Fruit fly (Drosophila melanogaster) whole organism, embryonic: Measurements from ENCODE around the gene CG3184.

ENCODE experiments used
- Ada2b ChIP-seq: fragments of 200-800 bp; sonication (Bioruptor generic); IDR thresholded peaks from 2 replicates; pipeline ENCODE4 v1.3.6; 2022; ENCODE audit warnings: missing biosample characterization, missing genetic modification characterization
- Bdp1 ChIP-seq: fragments of 200-800 bp; sonication (Bioruptor generic); optimal IDR thresholded peaks from 3 replicates; lab custom pipeline; 2016; ENCODE audit warnings: missing biosample characterization, missing genetic modification characterization
- CG10267 ChIP-seq: fragments of 200-800 bp; sonication (Bioruptor generic); optimal IDR thresholded peaks from 2 replicates; lab custom pipeline; 2018; ENCODE audit warnings: missing biosample characterization, mild to moderate bottlenecking, missing genetic modification characterization, moderate library complexity
- CG10543 ChIP-seq: fragments of 200-800 bp; sonication (Bioruptor generic); optimal IDR thresholded peaks from 3 replicates; lab custom pipeline; 2017; ENCODE audit warnings: missing biosample characterization, mild to moderate bottlenecking, missing genetic modification characterization, moderate library complexity
- CG10565 ChIP-seq: fragments of 200-800 bp; sonication (Bioruptor generic); optimal IDR thresholded peaks from 3 replicates; lab custom pipeline; 2016; ENCODE audit warnings: missing biosample characterization, mild to moderate bottlenecking, missing genetic modification characterization
- CG10654 ChIP-seq: fragments of 200-800 bp; sonication (Bioruptor generic); optimal IDR thresholded peaks from 2 replicates; lab custom pipeline; 2016; ENCODE audit warnings: missing biosample characterization, missing genetic modification characterization
- CG10959 ChIP-seq: fragments of 200-800 bp; sonication (Bioruptor generic); IDR thresholded peaks from 2 replicates; pipeline ENCODE4 v1.3.6; 2022; ENCODE audit warnings: missing biosample characterization, missing genetic modification characterization
- CG11085 ChIP-seq: fragments of 200-800 bp; sonication (Bioruptor generic); IDR thresholded peaks from 2 replicates; pipeline ENCODE4 v1.3.6; 2022; ENCODE audit warnings: missing biosample characterization, missing genetic modification characterization
- CG11247 ChIP-seq: fragments of 200-800 bp; sonication (Bioruptor generic); IDR thresholded peaks from 2 replicates; pipeline ENCODE4 v1.3.6; 2022; ENCODE audit warnings: missing biosample characterization, missing genetic modification characterization
- CG12155 ChIP-seq: fragments of 200-800 bp; sonication (Bioruptor generic); optimal IDR thresholded peaks from 3 replicates; lab custom pipeline; 2016; ENCODE audit warnings: missing biosample characterization, missing genetic modification characterization
- CG12659 ChIP-seq: fragments of 200-800 bp; sonication (Bioruptor generic); optimal IDR thresholded peaks from 3 replicates; lab custom pipeline; 2017; ENCODE audit warnings: mild to moderate bottlenecking, missing biosample characterization, missing genetic modification reagents, missing genetic modification characterization
- CG12769 ChIP-seq: fragments of 200-800 bp; sonication (Bioruptor generic); optimal IDR thresholded peaks from 2 replicates; lab custom pipeline; 2019; ENCODE audit warnings: missing biosample characterization, mild to moderate bottlenecking, missing genetic modification characterization, moderate library complexity
- CG12942 ChIP-seq: fragments of 200-800 bp; sonication (Bioruptor generic); optimal IDR thresholded peaks from 3 replicates; lab custom pipeline; 2016; ENCODE audit warnings: missing biosample characterization, missing genetic modification characterization
- CG13424 ChIP-seq: fragments of 200-800 bp; sonication (Bioruptor generic); optimal IDR thresholded peaks from 2 replicates; lab custom pipeline; 2019; ENCODE audit warnings: missing biosample characterization, mild to moderate bottlenecking, missing genetic modification characterization, moderate library complexity
- CG14014 ChIP-seq: fragments of 200-800 bp; sonication (Bioruptor generic); IDR thresholded peaks from 2 replicates; pipeline ENCODE4 v1.3.6; 2022; ENCODE audit warnings: missing biosample characterization, missing genetic modification characterization
- CG15601 ChIP-seq: fragments of 200-800 bp; sonication (Bioruptor generic); optimal IDR thresholded peaks from 3 replicates; lab custom pipeline; 2019; ENCODE audit warnings: missing biosample characterization, mild to moderate bottlenecking, missing genetic modification characterization, moderate library complexity
- CG17361 ChIP-seq: fragments of 200-800 bp; sonication (Bioruptor generic); IDR thresholded peaks from 3 replicates; pipeline ENCODE4 v1.3.6; 2022; ENCODE audit warnings: missing biosample characterization, missing genetic modification characterization
- CG31224 ChIP-seq: fragments of 200-800 bp; sonication (Bioruptor generic); IDR thresholded peaks from 2 replicates; pipeline ENCODE4 v1.3.6; 2022; ENCODE audit warnings: missing biosample characterization, missing genetic modification characterization
- CG32532 ChIP-seq: fragments of 200-800 bp; sonication (Bioruptor generic); IDR thresholded peaks from 2 replicates; pipeline ENCODE4 v1.3.6; 2022; ENCODE audit warnings: missing biosample characterization, missing genetic modification characterization
- CG32767 ChIP-seq: fragments of 200-800 bp; sonication (Bioruptor generic); IDR thresholded peaks from 2 replicates; pipeline ENCODE4 v1.3.6; 2022; ENCODE audit warnings: missing biosample characterization, missing genetic modification characterization
- CG34422 ChIP-seq: fragments of 200-800 bp; sonication (Bioruptor generic); IDR thresholded peaks from 3 replicates; pipeline ENCODE4 v1.3.6; 2022; ENCODE audit warnings: missing biosample characterization, missing genetic modification characterization
- CG4730 ChIP-seq: fragments of 200-800 bp; sonication (Bioruptor generic); IDR thresholded peaks from 2 replicates; pipeline ENCODE4 v1.3.6; 2022; ENCODE audit warnings: missing biosample characterization, missing genetic modification characterization
- CG6254 ChIP-seq: fragments of 200-800 bp; sonication (Bioruptor generic); optimal IDR thresholded peaks from 3 replicates; lab custom pipeline; 2017; ENCODE audit warnings: mild to moderate bottlenecking, missing biosample characterization, missing genetic modification reagents, missing genetic modification characterization
- CG7372 ChIP-seq: fragments of 200-800 bp; sonication (Bioruptor generic); IDR thresholded peaks from 2 replicates; pipeline ENCODE4 v1.3.6; 2022; ENCODE audit warnings: missing biosample characterization, missing genetic modification characterization
- CG8359 ChIP-seq: fragments of 200-800 bp; sonication (Bioruptor generic); optimal IDR thresholded peaks from 2 replicates; lab custom pipeline; 2017; ENCODE audit warnings: missing biosample characterization, mild to moderate bottlenecking, missing genetic modification characterization, borderline replicate concordance
- CG8388 ChIP-seq: fragments of 200-800 bp; sonication (Bioruptor generic); optimal IDR thresholded peaks from 2 replicates; lab custom pipeline; 2019; ENCODE audit warnings: missing biosample characterization, mild to moderate bottlenecking, missing genetic modification characterization, moderate library complexity
- CG9437 ChIP-seq: fragments of 200-800 bp; sonication (Bioruptor generic); optimal IDR thresholded peaks from 2 replicates; lab custom pipeline; 2018; ENCODE audit warnings: missing biosample characterization, mild to moderate bottlenecking, missing genetic modification characterization
- CkIIα-i1 ChIP-seq: fragments of 200-800 bp; sonication (Bioruptor generic); IDR thresholded peaks from 2 replicates; pipeline ENCODE4 v1.3.6; 2022; ENCODE audit warnings: missing biosample characterization, missing genetic modification characterization
- CoRest ChIP-seq: fragments of 200-800 bp; sonication (Bioruptor generic); optimal IDR thresholded peaks from 3 replicates; lab custom pipeline; 2018; ENCODE audit warnings: missing biosample characterization, mild to moderate bottlenecking, missing genetic modification characterization, moderate library complexity
- Deaf1 ChIP-seq: fragments of 200-800 bp; optimal IDR thresholded peaks from 3 replicates; lab custom pipeline; 2019; ENCODE audit warnings: missing biosample characterization, mild to moderate bottlenecking, missing genetic modification characterization, moderate library complexity
- Dll ChIP-seq: fragments of 200-800 bp; sonication (Bioruptor generic); IDR thresholded peaks from 4 replicates; pipeline ENCODE4 v1.3.6; 2022; ENCODE audit warnings: missing biosample characterization, missing genetic modification characterization; ENCODE audit not compliant: partially characterized antibody
- Drgx ChIP-seq: fragments of 200-800 bp; sonication (Bioruptor generic); IDR thresholded peaks from 2 replicates; pipeline ENCODE4 v1.3.6; 2022; ENCODE audit warnings: missing biosample characterization, missing genetic modification characterization
- Eip74EF ChIP-seq, 2 experiments: fragments of 200-800 bp in 1 of 2; fragments of >200 bp in 1 of 2; sonication (Bioruptor generic) in 1 of 2; optimal IDR thresholded peaks; 2 replicates each; lab custom pipeline; 2017 to 2019; ENCODE audit warnings: missing biosample characterization in 2 of 2, missing genetic modification characterization in 2 of 2, mild to moderate bottlenecking in 1 of 2, moderate library complexity in 1 of 2
- Fer1 ChIP-seq: fragments of 200-800 bp; sonication (Bioruptor generic); optimal IDR thresholded peaks from 2 replicates; lab custom pipeline; 2017; ENCODE audit warnings: missing biosample characterization, mild to moderate bottlenecking, missing genetic modification characterization
- Hr51 ChIP-seq, 2 experiments: fragments of 200-800 bp; sonication (Bioruptor generic); optimal IDR thresholded peaks; 2 replicates in 1 of 2; 3 replicates in 1 of 2; lab custom pipeline; 2016 to 2018; ENCODE audit warnings: missing biosample characterization in 2 of 2, missing genetic modification characterization in 2 of 2, mild to moderate bottlenecking in 1 of 2, moderate library complexity in 1 of 2
- Lhr ChIP-seq: fragments of 200-800 bp; sonication (Bioruptor generic); optimal IDR thresholded peaks from 3 replicates; lab custom pipeline; 2017; ENCODE audit warnings: mild to moderate bottlenecking, missing biosample characterization, missing genetic modification reagents, missing genetic modification characterization
- Mes4 ChIP-seq: fragments of 200-800 bp; sonication (Bioruptor generic); optimal IDR thresholded peaks from 2 replicates; lab custom pipeline; 2016; ENCODE audit warnings: missing biosample characterization, missing genetic modification characterization
- NfI ChIP-seq: fragments of 200-800 bp; sonication (Bioruptor generic); optimal IDR thresholded peaks from 3 replicates; lab custom pipeline; 2018; ENCODE audit warnings: missing biosample characterization, mild to moderate bottlenecking, missing genetic modification characterization, moderate library complexity
- Stat92E ChIP-seq, 3 experiments: fragments of >200 bp in 2 of 3; fragments of 200-800 bp in 1 of 3; sonication (Bioruptor generic) in 1 of 3; optimal IDR thresholded peaks; 2 replicates each; lab custom pipeline; 2017 to 2019; ENCODE audit warnings: missing biosample characterization in 3 of 3, missing genetic modification characterization in 3 of 3, mild to moderate bottlenecking in 1 of 3, moderate library complexity in 1 of 3
- Xbp1 ChIP-seq: fragments of 200-800 bp; sonication (Bioruptor generic); optimal IDR thresholded peaks from 3 replicates; lab custom pipeline; 2016; ENCODE audit warnings: missing biosample characterization, mild to moderate bottlenecking, missing genetic modification characterization
- exex ChIP-seq: fragments of 200-800 bp; sonication (Bioruptor generic); optimal IDR thresholded peaks from 4 replicates; lab custom pipeline; 2018; ENCODE audit warnings: missing biosample characterization, mild to moderate bottlenecking, missing genetic modification characterization, moderate library complexity
- fd3F ChIP-seq: fragments of 200-800 bp; sonication (Bioruptor generic); optimal IDR thresholded peaks from 2 replicates; lab custom pipeline; 2018; ENCODE audit warnings: missing biosample characterization, mild to moderate bottlenecking, missing genetic modification characterization, moderate library complexity
- gcm2 ChIP-seq: fragments of 200-800 bp; sonication (Bioruptor generic); optimal IDR thresholded peaks from 2 replicates; lab custom pipeline; 2016; ENCODE audit warnings: missing biosample characterization, missing genetic modification characterization
- her ChIP-seq: fragments of 200-800 bp; sonication (Bioruptor generic); optimal IDR thresholded peaks from 2 replicates; lab custom pipeline; 2016; ENCODE audit warnings: missing biosample characterization, missing genetic modification characterization
- ind ChIP-seq: fragments of 200-800 bp; sonication (Bioruptor generic); optimal IDR thresholded peaks from 3 replicates; lab custom pipeline; 2016; ENCODE audit warnings: missing biosample characterization, missing genetic modification characterization
- jumu ChIP-seq: fragments of 200-800 bp; sonication (Bioruptor generic); optimal IDR thresholded peaks from 3 replicates; lab custom pipeline; 2016; ENCODE audit warnings: missing biosample characterization, missing genetic modification characterization
- lab ChIP-seq: fragments of 200-800 bp; sonication (Bioruptor generic); optimal IDR thresholded peaks from 3 replicates; lab custom pipeline; 2017; ENCODE audit warnings: missing biosample characterization, missing genetic modification characterization, mild to moderate bottlenecking, moderate library complexity, missing genetic modification reagents
- sens ChIP-seq: fragments of 200-800 bp; sonication (Bioruptor generic); peaks from one replicate; lab custom pipeline; 2016; ENCODE audit warnings: missing biosample characterization, missing genetic modification characterization

Gene CG3184

DNA sequence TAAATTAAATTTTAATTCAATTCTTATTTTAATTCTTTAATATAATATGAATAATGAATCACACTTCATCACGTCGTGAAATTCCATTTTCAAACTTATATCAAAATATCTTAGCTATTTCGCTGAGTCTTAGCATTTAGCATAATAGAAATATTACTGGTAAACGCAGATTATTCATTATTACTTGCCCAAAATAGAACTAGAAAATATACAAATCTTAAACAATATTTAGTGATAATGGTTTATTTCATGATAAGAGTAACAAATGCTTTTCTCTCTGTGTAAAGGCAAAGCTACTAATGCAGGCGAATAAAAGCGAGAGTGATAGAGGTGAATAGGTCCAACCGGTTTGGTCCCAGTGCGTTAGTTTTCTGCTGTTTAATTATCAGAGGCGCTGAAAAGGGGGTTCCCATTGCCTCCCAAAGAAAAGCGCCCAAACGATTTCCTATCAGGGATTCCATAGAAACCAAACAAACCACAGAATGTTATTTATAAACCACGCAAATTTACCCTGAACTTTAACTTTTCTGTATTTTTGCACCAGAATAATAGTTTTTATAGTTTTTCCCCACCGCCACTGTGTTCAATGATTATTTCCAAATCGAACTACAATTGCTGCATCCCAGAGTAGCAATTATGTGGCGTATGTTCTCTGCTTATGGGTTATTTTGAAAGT lies 25.6 kb downstream of the CG3184 start (continued):
- TF ChIP-seq CG31224 (0 out of 2 replicates have a peak, but pooled peaks have one; percentile 8), CG17361 (peak; percentile 58; the same call in 1 of the 3 replicates), fd3F (peak; percentile 35), CG12942 (GFP tag; lab: Kevin White, UChicago) (no peak), Fer1 (GFP tag; lab: Kevin White, UChicago) (peak; percentile 43), exex (no peak), ind (peak; percentile 60), CoRest (tag; lab: Kevin White, UChicago) (peak; percentile 25), Bdp1 (GFP tag; lab: Kevin White, UChicago) (no peak), CG11085 (peak; percentile 12; the same call in 1 of the 2 replicates), sens (GFP tag; lab: Kevin White, UChicago) (peak; percentile 93), Mes4 (GFP tag; lab: Kevin White, UChicago) (peak; percentile 15), jumu (GFP tag; lab: Kevin White, UChicago) (peak; percentile 29), CG12155 (GFP tag; lab: Kevin White, UChicago) (peak; percentile 2), Eip74EF (GFP tag; optimal IDR thresholded peaks at IDR 0.05; lab: Kevin White, UChicago) (peak in 1 of 2 experiments; percentile 25), Dll (GFP tag; lab: Robert Waterston, UW) (no peak), CG12769 (peak; percentile 65), CG10565 (GFP tag; lab: Kevin White, UChicago) (no peak), CG32532 (GFP tag; lab: Robert Waterston, UW) (peak; percentile 72), Stat92E (GFP tag; optimal IDR thresholded peaks at IDR 0.05; lab: Kevin White, UChicago) (no peak), Hr51 (GFP tag; optimal IDR thresholded peaks at IDR 0.05; lab: Kevin White, UChicago) (peak in 1 of 2 experiments; percentile 44), CG13424 (peak; percentile 41), her (peak; percentile 51), Ada2b (GFP tag; lab: Robert Waterston, UW) (peak; percentile 49; the same call in 1 of the 2 replicates), CG10654 (GFP tag; lab: Kevin White, UChicago) (peak; percentile 22), CG32767 (GFP tag; lab: Robert Waterston, UW) (no peak), Drgx (GFP tag; lab: Robert Waterston, UW) (peak; percentile 78), CG14014 (GFP tag; lab: Robert Waterston, UW) (peak; percentile 56; the same call in 1 of the 2 replicates), NfI (peak; percentile 31), CG10267 (tag; lab: Kevin White, UChicago) (peak; percentile 2), CG4730 (GFP tag; lab: Robert Waterston, UW) (no peak), lab (GFP tag; lab: Kevin White, UChicago) (peak; percentile 58), CG12659 (GFP tag; lab: Kevin White, UChicago) (peak; percentile 52), CG10959 (GFP tag; lab: Robert Waterston, UW) (no peak), Lhr (GFP tag; lab: Kevin White, UChicago) (no peak), CG10543 (GFP tag; lab: Kevin White, UChicago) (no peak), Deaf1 (no peak), CkIIα-i1 (GFP tag; lab: Robert Waterston, UW) (no peak), Xbp1 (peak; percentile 49), CG15601 (tag; lab: Kevin White, UChicago) (peak; percentile 5), CG8388 (peak; percentile 21), CG11247 (GFP tag; lab: Robert Waterston, UW) (no peak), gcm2 (GFP tag; lab: Kevin White, UChicago) (no peak), CG7372 (GFP tag; lab: Robert Waterston, UW) (0 out of 2 replicates have a peak, but pooled peaks have one; percentile 27), CG8359 (GFP tag; lab: Kevin White, UChicago) (no peak), CG34422 (GFP tag; lab: Robert Waterston, UW) (0 out of 3 replicates have a peak, but pooled peaks have one; percentile 52), CG6254 (GFP tag; lab: Kevin White, UChicago) (peak; percentile 10), CG9437 (GFP tag; lab: Kevin White, UChicago) (peak; percentile 4)
